Worm (Caenorhabditis elegans) whole organism, L1 larva: ENCODE measurements around the gene C05E7.3.

Experiments used
- Y116A8C.19 ChIP-seq: sonication (generic microtip); optimal IDR thresholded peaks from 2 replicates; lab custom pipeline; 2016; ENCODE audit warnings: missing compliant biosample characterization, missing genetic modification characterization, borderline replicate concordance
- aly-2 ChIP-seq: fragments of 150-350 bp; optimal IDR thresholded peaks from 2 replicates; lab custom pipeline; 2014; ENCODE audit warnings: missing biosample characterization, missing genetic modification characterization
- egl-27 ChIP-seq, 2 experiments: fragments of 150-350 bp in 1 of 2; sonication (generic microtip); optimal IDR thresholded peaks; 3 replicates each; lab custom pipeline; 2017 to 2018; ENCODE audit warnings: missing biosample characterization in 2 of 2, missing genetic modification characterization in 2 of 2, missing genetic modification reagents in 2 of 2
- lir-3 ChIP-seq: sonication (generic microtip); optimal IDR thresholded peaks from 2 replicates; lab custom pipeline; 2016; ENCODE audit warnings: mild to moderate bottlenecking, missing genetic modification characterization, moderate library complexity, missing compliant biosample characterization; ENCODE audit not compliant: poor library complexity
- mdl-1 ChIP-seq, 2 experiments: fragments of 150-350 bp; optimal IDR thresholded peaks; 2 replicates each; lab custom pipeline; 2014 to 2017; ENCODE audit warnings: missing biosample characterization in 2 of 2, missing genetic modification characterization in 2 of 2, inconsistent platforms in 1 of 2
- nhr-76 ChIP-seq: sonication (generic microtip); optimal IDR thresholded peaks from 2 replicates; lab custom pipeline; 2017; ENCODE audit warnings: missing biosample characterization, missing genetic modification characterization
- rnt-1 ChIP-seq: sonication (generic microtip); optimal IDR thresholded peaks from 2 replicates; lab custom pipeline; 2016; ENCODE audit warnings: mild to moderate bottlenecking, missing genetic modification characterization, moderate library complexity, missing compliant biosample characterization
- tbx-2 ChIP-seq: sonication (generic microtip); optimal IDR thresholded peaks from 2 replicates; lab custom pipeline; 2016; ENCODE audit warnings: missing genetic modification characterization, missing compliant biosample characterization

DNA sequence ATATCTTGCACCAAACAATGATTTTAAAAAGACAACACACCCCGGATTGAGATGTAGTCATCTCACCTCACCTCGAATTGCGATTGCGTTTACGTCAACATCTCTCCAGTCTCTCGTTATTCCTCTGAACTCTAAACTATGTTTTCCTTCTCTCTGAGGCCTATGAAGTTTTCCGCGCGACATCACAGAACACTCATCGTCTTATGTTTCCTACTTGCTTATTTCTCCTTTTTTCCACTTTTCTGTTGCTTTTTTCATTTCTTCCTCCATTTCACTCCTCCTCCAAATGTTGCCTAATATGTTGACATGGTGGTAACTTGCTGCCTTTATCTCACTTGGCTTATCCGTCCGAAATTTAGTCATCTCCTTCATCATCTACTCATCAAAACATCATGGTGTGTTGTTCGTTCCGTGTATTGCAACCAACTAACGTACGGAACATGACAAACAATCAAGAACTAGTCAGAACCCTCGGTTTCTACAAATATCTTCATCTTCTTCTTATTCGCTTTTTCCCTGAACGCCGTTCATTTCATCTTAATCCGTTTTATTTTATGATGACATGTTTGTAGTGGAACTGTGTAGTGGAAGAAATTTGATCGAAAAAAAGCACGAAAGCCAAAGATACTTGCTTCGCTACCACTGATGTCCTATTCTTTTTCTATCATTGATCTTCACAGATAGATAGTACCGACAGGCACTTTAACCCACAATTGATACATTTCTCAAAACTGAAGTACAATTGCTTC, 47.1 kb downstream of the C05E7.3 start:
- TF ChIP-seq aly-2 (no peak), mdl-1 (tag; optimal IDR thresholded peaks at IDR 0.05; lab: Kevin White, UChicago) (peak in 1 of 2 experiments; percentile 13), egl-27 (tag; optimal IDR thresholded peaks at IDR 0.05; lab: Kevin White, UChicago) (no peak), Y116A8C.19 (no peak), tbx-2 (tag; lab: Kevin White, UChicago) (peak; percentile 53), nhr-76 (tag; lab: Kevin White, UChicago) (no peak), lir-3 (tag; lab: Kevin White, UChicago) (peak; percentile 5), rnt-1 (peak; percentile 5)
